Worm (Caenorhabditis elegans) whole organism, L1 larva: ENCODE data around the gene F54C9.3.

Experiments used
- C16A3.4 ChIP-seq: fragments of 150-350 bp; optimal IDR thresholded peaks from 2 replicates; lab custom pipeline; 2014; ENCODE audit warnings: missing biosample characterization, missing genetic modification characterization
- C34B4.2 ChIP-seq: sonication (generic microtip); optimal IDR thresholded peaks from 2 replicates; lab custom pipeline; 2017; ENCODE audit warnings: mild to moderate bottlenecking, missing genetic modification characterization, missing compliant biosample characterization
- F16B12.6 ChIP-seq: fragments of 150-350 bp; optimal IDR thresholded peaks from 2 replicates; lab custom pipeline; 2014; ENCODE audit warnings: missing biosample characterization, missing genetic modification characterization
- Y116A8C.19 ChIP-seq: sonication (generic microtip); optimal IDR thresholded peaks from 2 replicates; lab custom pipeline; 2016; ENCODE audit warnings: missing compliant biosample characterization, missing genetic modification characterization, borderline replicate concordance
- blmp-1 ChIP-seq: fragments of 150-350 bp; optimal IDR thresholded peaks from 2 replicates; lab custom pipeline; 2014; ENCODE audit warnings: missing biosample characterization, missing genetic modification characterization
- ceh-63 ChIP-seq: fragments of 200-800 bp; sonication (Bioruptor generic); optimal IDR thresholded peaks from 2 replicates; lab custom pipeline; 2018; ENCODE audit warnings: mild to moderate bottlenecking, missing genetic modification characterization, missing compliant biosample characterization
- ceh-8 ChIP-seq: fragments of 200-800 bp; sonication (Bioruptor generic); optimal IDR thresholded peaks from 2 replicates; lab custom pipeline; 2018; ENCODE audit warnings: mild to moderate bottlenecking, missing genetic modification characterization, moderate library complexity, missing compliant biosample characterization
- ceh-90 ChIP-seq: sonication (generic microtip); optimal IDR thresholded peaks from 2 replicates; lab custom pipeline; 2016; ENCODE audit warnings: missing genetic modification characterization, missing compliant biosample characterization
- ces-1 ChIP-seq: fragments of 150-350 bp; optimal IDR thresholded peaks from 2 replicates; lab custom pipeline; 2014; ENCODE audit warnings: missing biosample characterization, missing genetic modification reagents, missing genetic modification characterization
- dpl-1 ChIP-seq, 3 experiments: fragments of 150-350 bp in 2 of 3; sonication (generic microtip) in 1 of 3; optimal IDR thresholded peaks; 2 replicates each; lab custom pipeline; 2014 to 2017; ENCODE audit warnings: missing biosample characterization in 3 of 3, missing genetic modification characterization in 3 of 3, missing genetic modification reagents in 3 of 3
- dsc-1 ChIP-seq: sonication (generic microtip); optimal IDR thresholded peaks from 2 replicates; lab custom pipeline; 2016; ENCODE audit warnings: mild to moderate bottlenecking, missing genetic modification characterization, missing compliant biosample characterization
- efl-1 ChIP-seq, 4 experiments: fragments of 150-350 bp; optimal IDR thresholded peaks in 3 of 4; peaks in 1 of 4; 1 replicate in 1 of 4; 2 replicates in 3 of 4; lab custom pipeline; 2014; ENCODE audit warnings: missing biosample characterization in 2 of 4, missing genetic modification characterization in 2 of 4, missing genetic modification reagents in 2 of 4
- efl-3 ChIP-seq: fragments of 200-800 bp; sonication (Bioruptor generic); optimal IDR thresholded peaks from 2 replicates; lab custom pipeline; 2018; ENCODE audit warnings: mild to moderate bottlenecking, missing genetic modification characterization, missing compliant biosample characterization
- elt-3 ChIP-seq, 6 experiments: fragments of 150-350 bp in 1 of 6; sonication (generic microtip); optimal IDR thresholded peaks; 2 replicates each; lab custom pipeline; 2017 to 2018; ENCODE audit warnings: missing biosample characterization in 6 of 6, missing genetic modification characterization in 6 of 6, inconsistent platforms in 1 of 6
- fkh-10 ChIP-seq: sonication (generic microtip); optimal IDR thresholded peaks from 2 replicates; lab custom pipeline; 2017; ENCODE audit warnings: missing biosample characterization, missing genetic modification reagents, missing genetic modification characterization
- fos-1 ChIP-seq: fragments of 150-350 bp; optimal IDR thresholded peaks from 2 replicates; lab custom pipeline; 2014; ENCODE audit warnings: missing biosample characterization, missing genetic modification characterization
- hlh-4 ChIP-seq: sonication (generic microtip); optimal IDR thresholded peaks from 2 replicates; lab custom pipeline; 2016; ENCODE audit warnings: mild to moderate bottlenecking, missing genetic modification characterization, missing compliant biosample characterization
- irx-1 ChIP-seq: sonication (generic microtip); optimal IDR thresholded peaks from 2 replicates; lab custom pipeline; 2016; ENCODE audit warnings: missing genetic modification characterization, missing compliant biosample characterization
- lin-14 ChIP-seq: fragments of 200-800 bp; sonication (Bioruptor generic); optimal IDR thresholded peaks from 2 replicates; lab custom pipeline; 2018; ENCODE audit warnings: mild to moderate bottlenecking, missing genetic modification characterization, moderate library complexity, missing compliant biosample characterization
- lin-35 ChIP-seq, 2 experiments: fragments of 150-350 bp; optimal IDR thresholded peaks; 2 replicates each; lab custom pipeline; 2014; ENCODE audit warnings: missing biosample characterization in 2 of 2, missing genetic modification characterization in 2 of 2, missing genetic modification reagents in 2 of 2
- lir-3 ChIP-seq: sonication (generic microtip); optimal IDR thresholded peaks from 2 replicates; lab custom pipeline; 2016; ENCODE audit warnings: mild to moderate bottlenecking, missing genetic modification characterization, moderate library complexity, missing compliant biosample characterization; ENCODE audit not compliant: poor library complexity
- lsy-2 ChIP-seq, 2 experiments: fragments of 150-350 bp; optimal IDR thresholded peaks; 2 replicates each; lab custom pipeline; 2014; ENCODE audit warnings: missing biosample characterization in 2 of 2, missing genetic modification characterization in 2 of 2
- mdl-1 ChIP-seq, 2 experiments: fragments of 150-350 bp; optimal IDR thresholded peaks; 2 replicates each; lab custom pipeline; 2014 to 2017; ENCODE audit warnings: missing biosample characterization in 2 of 2, missing genetic modification characterization in 2 of 2, inconsistent platforms in 1 of 2
- nhr-11 ChIP-seq: fragments of 150-350 bp; optimal IDR thresholded peaks from 2 replicates; lab custom pipeline; 2014; ENCODE audit warnings: missing biosample characterization, missing genetic modification characterization
- nhr-19 ChIP-seq: fragments of 200-800 bp; sonication (Bioruptor generic); conservative IDR thresholded peaks from 2 replicates; pipeline ENCODE4 v1.3.6; 2022; ENCODE audit warnings: missing genetic modification characterization, missing compliant biosample characterization
- nhr-28 ChIP-seq: fragments of 150-350 bp; optimal IDR thresholded peaks from 2 replicates; lab custom pipeline; 2014; ENCODE audit warnings: missing biosample characterization, missing genetic modification characterization
- nhr-47 ChIP-seq: sonication (generic microtip); optimal IDR thresholded peaks from 2 replicates; lab custom pipeline; 2016; ENCODE audit warnings: mild to moderate bottlenecking, missing genetic modification characterization, moderate library complexity, missing compliant biosample characterization
- nhr-71 ChIP-seq: sonication (generic microtip); optimal IDR thresholded peaks from 2 replicates; lab custom pipeline; 2016; ENCODE audit warnings: mild to moderate bottlenecking, missing genetic modification characterization, moderate library complexity, missing compliant biosample characterization
- nhr-85 ChIP-seq: sonication (generic microtip); peaks from one replicate; lab custom pipeline; 2016; ENCODE audit warnings: missing genetic modification characterization, inconsistent platforms, missing compliant biosample characterization
- snu-23 ChIP-seq: sonication (generic microtip); optimal IDR thresholded peaks from 2 replicates; lab custom pipeline; 2016; ENCODE audit warnings: missing genetic modification characterization, missing compliant biosample characterization
- sup-37 ChIP-seq: fragments of 200-800 bp; sonication (Bioruptor generic); optimal IDR thresholded peaks from 2 replicates; lab custom pipeline; 2018; ENCODE audit warnings: mild to moderate bottlenecking, missing genetic modification characterization, missing compliant biosample characterization
- swsn-7 ChIP-seq: sonication (generic microtip); optimal IDR thresholded peaks from 2 replicates; lab custom pipeline; 2016; ENCODE audit warnings: missing genetic modification characterization, missing compliant biosample characterization
- unc-62 ChIP-seq: fragments of 150-350 bp; optimal IDR thresholded peaks from 2 replicates; lab custom pipeline; 2014; ENCODE audit warnings: missing biosample characterization, missing genetic modification reagents, missing genetic modification characterization
- ztf-4 ChIP-seq: fragments of 150-350 bp; optimal IDR thresholded peaks from 2 replicates; lab custom pipeline; 2014; ENCODE audit warnings: missing biosample characterization, missing genetic modification characterization

The F54C9.3 gene

ce11 chrII:8561227-8561626 is 5.4 kb downstream of the F54C9.3 start, which contains the start of gene iff-2 (continued):
- TF ChIP-seq ceh-90 (tag; lab: Kevin White, UChicago) (peak; percentile 9), ces-1 (GFP tag; lab: Kevin White, UChicago) (no peak), ceh-63 (no peak), ztf-4 (tag; lab: Kevin White, UChicago) (peak; percentile 99), ceh-8 (GFP tag; lab: Kevin White, UChicago) (peak; percentile 95), nhr-19 (peak; percentile 99), nhr-11 (peak; percentile 93), fkh-10 (peak; percentile 99), Y116A8C.19 (tag; lab: Kevin White, UChicago) (no peak), blmp-1 (tag; lab: Kevin White, UChicago) (peak; percentile 97)

ce11 chrII:8559188-8559587 is 7.5 kb downstream of the F54C9.3 start:
- TF ChIP-seq sup-37 (GFP tag; lab: Kevin White, UChicago) (no peak), nhr-71 (tag; lab: Kevin White, UChicago) (peak; percentile 9), hlh-4 (tag; lab: Kevin White, UChicago) (no peak), efl-1 (optimal IDR thresholded peaks at IDR 0.05; lab: Kevin White, UChicago) (no peak), efl-1 (GFP tag; optimal IDR thresholded peaks at IDR 0.05 in 1 of 2; lab: Kevin White, UChicago) (no peak), nhr-47 (peak; percentile 18), ces-1 (GFP tag; lab: Kevin White, UChicago) (peak; percentile 43), lin-14 (GFP tag; lab: Kevin White, UChicago) (peak; percentile 46), dsc-1 (tag; lab: Kevin White, UChicago) (peak; percentile 6), F16B12.6 (tag; lab: Kevin White, UChicago) (no peak), swsn-7 (tag; lab: Kevin White, UChicago) (peak; percentile 12), snu-23 (GFP tag; lab: Kevin White, UChicago) (peak; percentile 13), fkh-10 (peak; percentile 98)

DNA sequence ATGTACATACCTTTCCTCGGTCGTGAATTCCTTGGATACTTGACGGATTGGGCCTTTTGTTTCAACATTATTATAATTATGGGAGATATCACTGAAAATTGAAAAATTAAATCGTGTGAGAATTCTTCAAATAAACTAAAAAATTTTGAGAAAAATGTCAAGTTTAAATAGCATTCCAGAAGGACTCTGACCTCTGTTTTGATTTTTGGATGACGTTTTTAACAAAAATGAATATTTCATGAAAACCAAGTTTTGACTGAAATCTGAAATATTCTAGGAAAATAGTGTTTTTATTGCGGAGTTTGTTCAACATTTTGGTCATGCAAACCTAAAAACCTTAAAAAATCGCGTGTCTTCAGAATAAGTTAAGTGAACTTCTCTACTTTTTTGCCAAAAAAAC is 10.5 kb downstream of the F54C9.3 start, which contains the start of gene glb-27:
glb-27 (minus strand) TSS at position 101 of the 400 bp plus-strand sequence.
- TF ChIP-seq elt-3 (tag; optimal IDR thresholded peaks at IDR 0.05; lab: Kevin White, UChicago): no peak
- no peak for TF ChIP-seq efl-3
- TF ChIP-seq mdl-1 (tag; optimal IDR thresholded peaks at IDR 0.05; lab: Kevin White, UChicago): no peak
- TF ChIP-seq dpl-1 (GFP tag; optimal IDR thresholded peaks at IDR 0.05; lab: Kevin White, UChicago): no peak
- no peak for TF ChIP-seq nhr-85 (tag; lab: Kevin White, UChicago)

DNA sequence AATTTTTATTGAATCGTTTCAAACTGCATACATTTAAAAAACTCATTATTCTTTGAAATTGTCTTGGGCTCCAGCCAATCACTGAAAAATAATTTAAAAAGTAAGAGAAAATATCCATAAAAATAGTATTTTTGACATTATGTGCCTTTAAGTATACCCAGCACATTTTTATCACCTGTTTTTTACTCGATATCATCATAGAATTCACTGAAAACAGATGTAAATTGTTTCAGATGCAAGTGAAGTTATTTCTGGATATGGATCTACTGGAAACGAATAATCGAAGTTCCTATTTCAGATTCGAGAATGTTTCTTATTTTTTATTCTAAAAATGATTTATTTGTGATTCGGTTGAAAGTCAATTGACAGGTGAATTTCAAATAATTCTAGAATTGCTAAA is 12.1 kb downstream of the F54C9.3 start:
- TF ChIP-seq fos-1 (tag; lab: Kevin White, UChicago) (no peak), mdl-1 (tag; optimal IDR thresholded peaks at IDR 0.05; lab: Kevin White, UChicago) (no peak), nhr-85 (tag; lab: Kevin White, UChicago) (no peak), C16A3.4 (tag; lab: Kevin White, UChicago) (no peak), lir-3 (tag; lab: Kevin White, UChicago) (no peak), unc-62 (GFP tag; lab: Kevin White, UChicago) (no peak), nhr-28 (tag; lab: Kevin White, UChicago) (no peak), nhr-71 (tag; lab: Kevin White, UChicago) (peak; percentile 27), hlh-4 (tag; lab: Kevin White, UChicago) (peak; percentile 92), ces-1 (GFP tag; lab: Kevin White, UChicago) (no peak), nhr-19 (no peak), efl-1 (optimal IDR thresholded peaks at IDR 0.05; lab: Kevin White, UChicago) (no peak), efl-1 (GFP tag; optimal IDR thresholded peaks at IDR 0.05 in 1 of 2; lab: Kevin White, UChicago) (no peak), C34B4.2 (no peak), irx-1 (tag; lab: Kevin White, UChicago) (no peak), lin-35 (GFP tag; optimal IDR thresholded peaks at IDR 0.05; lab: Kevin White, UChicago) (no peak), ceh-8 (GFP tag; lab: Kevin White, UChicago) (no peak), lsy-2 (tag; optimal IDR thresholded peaks at IDR 0.05; lab: Kevin White, UChicago) (no peak)
